Fruit fly (Drosophila melanogaster): ENCODE results near the gene Nasp.

dm6 chr3R:8748776-8749126 is 1.2 kb downstream of the Nasp start:
- TF ChIP-seq CG8478 (optimal IDR thresholded peaks at IDR 0.05) (no peak), CTCF (optimal IDR thresholded peaks at IDR 0.05) (no peak)
